Worm (Caenorhabditis elegans): ENCODE data around the gene twk-24.

twk-24 gene

DNA sequence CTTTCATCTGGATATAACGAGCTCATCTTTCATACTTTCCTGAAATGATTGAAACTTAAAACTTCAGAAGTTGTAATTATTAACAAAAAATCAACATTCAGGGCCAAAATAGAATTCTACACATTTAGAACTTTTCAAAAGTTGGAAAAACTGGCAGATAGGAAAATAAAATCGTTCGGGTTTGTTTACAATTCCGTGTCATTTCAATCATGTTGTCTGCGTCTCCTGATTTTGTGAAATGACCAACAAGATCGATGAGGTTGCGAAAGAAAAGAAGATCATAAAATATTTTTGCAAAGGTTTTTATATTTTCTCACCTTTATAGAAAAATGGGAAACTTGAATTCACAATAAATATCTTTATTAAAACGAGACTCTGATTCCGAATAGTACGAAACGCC lies 19.5 kb upstream of the twk-24 start, which contains the start of gene rskd-1:
TSS of gene rskd-1 (minus strand) at position 39 of the 400 bp plus-strand sequence.
- TF ChIP-seq pha-4 (tag; optimal IDR thresholded peaks at IDR 0.05) (peak; percentile 45), mls-2 (tag; optimal IDR thresholded peaks at IDR 0.05) (no peak), nhr-28 (tag; optimal IDR thresholded peaks at IDR 0.05) (no peak), unc-120 (tag; optimal IDR thresholded peaks at IDR 0.05; ENCODE audit: poor library complexity, severe bottlenecking) (no peak), ceh-43 (GFP tag; optimal IDR thresholded peaks at IDR 0.05) (no peak), nhr-12 (tag; optimal IDR thresholded peaks at IDR 0.05) (no peak), cnd-1 (tag; optimal IDR thresholded peaks at IDR 0.05) (no peak)

- TF ChIP-seq unc-62 (GFP tag; optimal IDR thresholded peaks at IDR 0.05), result peak; percentile 13
- no peak for TF ChIP-seq mep-1 (tag; optimal IDR thresholded peaks at IDR 0.05)
Measured at ce11 chrV:12287667-12288066, 18.5 kb upstream of the twk-24 start.

DNA sequence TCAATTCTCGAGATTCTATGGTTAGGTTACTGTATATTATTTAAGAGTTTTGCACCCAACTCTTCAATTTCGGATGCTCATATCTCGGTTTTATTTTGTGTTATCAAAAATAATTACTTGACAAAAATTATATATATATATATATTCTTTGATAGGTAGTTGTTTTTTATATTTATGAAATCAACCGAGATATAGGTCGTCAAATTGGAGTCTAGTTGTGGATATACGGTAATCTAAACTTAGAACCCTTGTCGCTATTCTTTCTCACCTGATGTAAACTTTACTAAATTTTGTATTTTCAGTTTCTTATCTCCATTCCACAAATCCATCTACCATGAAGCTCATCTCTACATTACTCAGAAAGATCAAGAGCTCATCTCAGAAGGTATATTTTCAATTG lies 14.1 kb upstream of the twk-24 start, which contains the start of gene F55C5.10:
TSS of gene F55C5.10 (plus strand) at position 301 of the 400 bp plus-strand sequence.
- TF ChIP-seq blmp-1 (tag; optimal IDR thresholded peaks at IDR 0.05), result no peak
- TF ChIP-seq ceh-43 (GFP tag; optimal IDR thresholded peaks at IDR 0.05), result no peak
- no peak for TF ChIP-seq unc-62 (GFP tag; optimal IDR thresholded peaks at IDR 0.05)
- TF ChIP-seq lin-13 (tag; optimal IDR thresholded peaks at IDR 0.05), result no peak
- TF ChIP-seq flh-1 (GFP tag; optimal IDR thresholded peaks at IDR 0.05), result no peak
- no peak for TF ChIP-seq unc-120 (tag; optimal IDR thresholded peaks at IDR 0.05; ENCODE audit: poor library complexity, severe bottlenecking)
- TF ChIP-seq drap-1 (GFP tag; optimal IDR thresholded peaks at IDR 0.05), result no peak
- no peak for TF ChIP-seq cnd-1 (tag; optimal IDR thresholded peaks at IDR 0.05)
- TF ChIP-seq nhr-12 (tag; optimal IDR thresholded peaks at IDR 0.05), result no peak
- no peak for TF ChIP-seq zip-8 (tag; optimal IDR thresholded peaks at IDR 0.05)
- no peak for TF ChIP-seq nhr-76 (tag; optimal IDR thresholded peaks at IDR 0.05)

ce11 chrV:12281508-12281907 lies 12.4 kb upstream of the twk-24 start:
- TF ChIP-seq bed-3 (GFP tag; optimal IDR thresholded peaks at IDR 0.05), result no peak
- TF ChIP-seq drap-1 (GFP tag; optimal IDR thresholded peaks at IDR 0.05), result no peak
- TF ChIP-seq hlh-1 (tag; optimal IDR thresholded peaks at IDR 0.05), result no peak
- TF ChIP-seq zip-8 (tag; optimal IDR thresholded peaks at IDR 0.05), result peak; percentile 60
- no peak for TF ChIP-seq cnd-1 (tag; optimal IDR thresholded peaks at IDR 0.05)
- TF ChIP-seq nhr-2 (tag; optimal IDR thresholded peaks at IDR 0.05), result peak; percentile 57
- TF ChIP-seq ztf-11 (tag; optimal IDR thresholded peaks at IDR 0.05), result no peak
- no peak for TF ChIP-seq snpc-4 (tag; optimal IDR thresholded peaks at IDR 0.05)

DNA sequence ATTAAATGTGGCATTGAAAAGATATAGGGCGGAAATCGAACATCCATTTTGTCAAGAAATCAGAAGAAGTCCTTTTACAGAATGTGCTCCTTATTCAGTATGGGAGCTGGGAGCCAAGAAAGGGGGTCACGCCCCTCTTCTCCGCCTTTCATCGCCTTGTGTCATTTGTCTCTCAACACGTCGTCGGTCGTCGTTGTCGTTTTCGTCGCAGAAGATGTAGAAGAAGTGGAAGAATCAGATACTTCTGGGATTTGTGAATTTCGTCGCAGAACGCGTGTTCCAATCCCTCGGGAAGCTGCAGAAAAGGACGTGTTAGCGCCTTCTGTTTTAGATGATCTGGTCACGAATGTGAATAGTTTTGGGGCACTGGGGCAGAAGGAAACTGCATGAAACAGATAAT lies 7.8 kb upstream of the twk-24 start, which contains the start of gene bnc-1:
TSS of gene bnc-1 (minus strand) at position 101 of the 400 bp plus-strand sequence.
- TF ChIP-seq ztf-11 (tag; optimal IDR thresholded peaks at IDR 0.05) (no peak), mls-2 (tag; optimal IDR thresholded peaks at IDR 0.05) (no peak), lsy-2 (tag; optimal IDR thresholded peaks at IDR 0.05) (no peak), unc-120 (tag; optimal IDR thresholded peaks at IDR 0.05; ENCODE audit: poor library complexity, severe bottlenecking) (no peak), bed-3 (GFP tag; optimal IDR thresholded peaks at IDR 0.05) (no peak), M03D4.4 (tag; optimal IDR thresholded peaks at IDR 0.05) (no peak)

- TF ChIP-seq lin-32 (GFP tag; optimal IDR thresholded peaks at IDR 0.05) (no peak), nhr-28 (tag; optimal IDR thresholded peaks at IDR 0.05) (no peak), unc-62 (GFP tag; optimal IDR thresholded peaks at IDR 0.05) (no peak), unc-120 (tag; optimal IDR thresholded peaks at IDR 0.05; ENCODE audit: poor library complexity, severe bottlenecking) (no peak), ceh-83 (GFP tag; optimal IDR thresholded peaks at IDR 0.05) (no peak), lin-13 (tag; optimal IDR thresholded peaks at IDR 0.05) (no peak), tbx-8 (GFP tag; optimal IDR thresholded peaks at IDR 0.05) (no peak), zip-8 (tag; optimal IDR thresholded peaks at IDR 0.05) (no peak), mls-2 (tag; optimal IDR thresholded peaks at IDR 0.05) (no peak), sptf-1 (tag; optimal IDR thresholded peaks at IDR 0.05) (no peak), ces-1 (GFP tag; optimal IDR thresholded peaks at IDR 0.05) (no peak), nhr-2 (tag; optimal IDR thresholded peaks at IDR 0.05) (no peak)
Measured at ce11 chrV:12275714-12276113, 6.6 kb upstream of the twk-24 start.

- no peak for TF ChIP-seq bed-3 (GFP tag; optimal IDR thresholded peaks at IDR 0.05)
- no peak for TF ChIP-seq cnd-1 (tag; optimal IDR thresholded peaks at IDR 0.05)
- TF ChIP-seq pha-4 (tag; optimal IDR thresholded peaks at IDR 0.05), result no peak
- TF ChIP-seq unc-120 (tag; optimal IDR thresholded peaks at IDR 0.05; ENCODE audit: poor library complexity, severe bottlenecking), result no peak
- TF ChIP-seq lin-32 (GFP tag; optimal IDR thresholded peaks at IDR 0.05), result no peak
Measured at ce11 chrV:12271495-12271894, 2.4 kb upstream of the twk-24 start, which contains the start of the genes tsfm-1 and capg-2. Gene tsfm-1, minus strand, starts transcription at chrV:12271551. Gene capg-2, plus strand, starts transcription at chrV:12271873.
